Fruit fly (Drosophila melanogaster): ENCODE results near the gene Naa40.

Gene Naa40

DNA sequence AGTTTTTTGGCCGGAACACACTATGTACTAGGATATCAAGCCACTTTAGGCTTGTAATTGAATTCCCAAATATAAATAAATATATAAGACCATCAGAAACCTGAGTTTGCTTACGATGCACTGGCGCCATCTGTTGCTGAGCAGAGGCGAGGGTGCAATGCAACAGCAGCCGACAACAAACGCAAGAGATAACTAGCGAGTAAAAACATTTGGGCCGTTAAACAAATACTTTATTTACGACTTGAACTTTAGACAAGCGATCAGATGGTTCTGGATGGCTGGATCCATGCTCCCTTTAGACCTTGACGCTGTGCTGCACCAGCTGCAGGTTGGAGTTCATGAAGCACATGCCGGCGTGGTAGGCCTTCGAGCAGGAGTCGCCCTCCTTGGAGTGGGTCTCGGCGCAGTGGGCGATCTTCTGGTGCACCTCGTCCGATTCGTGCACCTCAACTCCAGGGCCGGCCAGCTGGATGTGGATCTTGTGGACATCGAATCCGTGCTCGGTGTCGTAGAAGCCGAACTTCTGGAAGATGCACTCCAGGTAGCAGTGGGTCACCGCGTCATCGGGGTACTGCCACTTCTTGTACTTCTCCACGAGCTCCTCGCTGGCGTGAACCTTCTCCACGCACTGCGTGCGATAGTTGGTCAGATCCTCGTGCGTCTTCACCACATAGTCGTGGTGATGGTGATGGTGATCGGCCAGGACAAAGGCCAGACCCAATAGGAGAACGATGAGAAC, 8.5 kb downstream of the Naa40 start (continued):
- TF ChIP-seq repo (GFP tag; optimal IDR thresholded peaks at IDR 0.05), result no peak
- no peak for TF ChIP-seq Aef1 (GFP tag; IDR thresholded peaks at IDR 0.05)
- no peak for TF ChIP-seq usp (GFP tag; optimal IDR thresholded peaks at IDR 0.05)
- no peak for TF ChIP-seq sisA (GFP tag; IDR thresholded peaks at IDR 0.05)
- TF ChIP-seq chif (GFP tag; optimal IDR thresholded peaks at IDR 0.05), result no peak
- 0 out of 2 replicates have a peak, but pooled peaks have one; percentile 20 for TF ChIP-seq gsb (GFP tag; IDR thresholded peaks at IDR 0.05)
- TF ChIP-seq CG4854 (GFP tag; optimal IDR thresholded peaks at IDR 0.05), result no peak
- TF ChIP-seq Xbp1 (GFP tag; optimal IDR thresholded peaks at IDR 0.05), result peak; percentile 17
- no peak for TF ChIP-seq cg (GFP tag; optimal IDR thresholded peaks at IDR 0.05)
- no peak for TF ChIP-seq lmd (GFP tag; IDR thresholded peaks at IDR 0.05)
- TF ChIP-seq tup (GFP tag; optimal IDR thresholded peaks at IDR 0.05), result no peak
- no peak for TF ChIP-seq CG34422 (GFP tag; IDR thresholded peaks at IDR 0.05)
- TF ChIP-seq salm (tag; optimal IDR thresholded peaks at IDR 0.05), result no peak
- TF ChIP-seq CG1529 (GFP tag; optimal IDR thresholded peaks at IDR 0.05), result no peak
- TF ChIP-seq CG4424 (GFP tag; optimal IDR thresholded peaks at IDR 0.05), result no peak
- TF ChIP-seq ab (GFP tag; optimal IDR thresholded peaks at IDR 0.05), result no peak
- no peak for TF ChIP-seq slou (GFP tag; optimal IDR thresholded peaks at IDR 0.05)
- TF ChIP-seq HLH4C (GFP tag; IDR thresholded peaks at IDR 0.05; ENCODE audit: partially characterized antibody), result no peak
- no peak for TF ChIP-seq tap (tag; optimal IDR thresholded peaks at IDR 0.05)
- no peak for TF ChIP-seq CG11398 (GFP tag; optimal IDR thresholded peaks at IDR 0.05)
- no peak for TF ChIP-seq caup (GFP tag; optimal IDR thresholded peaks at IDR 0.05; ENCODE audit: severe bottlenecking)
- no peak for TF ChIP-seq oc (tag; optimal IDR thresholded peaks at IDR 0.05)
- TF ChIP-seq CG8359 (GFP tag; optimal IDR thresholded peaks at IDR 0.05; ENCODE audit: borderline replicate concordance), result peak; percentile 33
- peak; percentile 7; the same call in 1 of the 2 replicates for TF ChIP-seq CG10959 (GFP tag; IDR thresholded peaks at IDR 0.05)
- no peak for TF ChIP-seq Side (GFP tag; optimal IDR thresholded peaks at IDR 0.05)
- no peak for TF ChIP-seq CG17802 (tag; optimal IDR thresholded peaks at IDR 0.05)
- TF ChIP-seq fd102C (GFP tag; optimal IDR thresholded peaks at IDR 0.05), result no peak
- TF ChIP-seq fu2 (GFP tag; optimal IDR thresholded peaks at IDR 0.05), result no peak
- no peak for TF ChIP-seq CG43689 (GFP tag; IDR thresholded peaks at IDR 0.05)
- peak; percentile 89 for TF ChIP-seq CTCF (GFP tag; optimal IDR thresholded peaks at IDR 0.05)
- no peak for TF ChIP-seq run (tag; optimal IDR thresholded peaks at IDR 0.05)
- TF ChIP-seq bbx (GFP tag; IDR thresholded peaks at IDR 0.05; ENCODE audit: partially characterized antibody), result no peak
- no peak for TF ChIP-seq CG30431 (GFP tag; optimal IDR thresholded peaks at IDR 0.05)
- no peak for TF ChIP-seq dimm (GFP tag; IDR thresholded peaks at IDR 0.05)
- TF ChIP-seq trem (tag; optimal IDR thresholded peaks at IDR 0.05), result no peak
- TF ChIP-seq sug (tag; optimal IDR thresholded peaks at IDR 0.05), result no peak
- TF ChIP-seq CG9876 (GFP tag; optimal IDR thresholded peaks at IDR 0.05), result no peak
- TF ChIP-seq nom (GFP tag; optimal IDR thresholded peaks at IDR 0.05), result no peak
- TF ChIP-seq CG14965 (GFP tag; optimal IDR thresholded peaks at IDR 0.05; ENCODE audit: borderline replicate concordance), result peak; percentile 78
- TF ChIP-seq CG11504 (tag; optimal IDR thresholded peaks at IDR 0.05), result peak; percentile 1
- TF ChIP-seq CG18599 (GFP tag; optimal IDR thresholded peaks at IDR 0.05), result no peak
- TF ChIP-seq CG3995 (GFP tag; optimal IDR thresholded peaks at IDR 0.05), result no peak
- TF ChIP-seq CG3281 (GFP tag; optimal IDR thresholded peaks at IDR 0.05), result no peak
- no peak for TF ChIP-seq sima (GFP tag; optimal IDR thresholded peaks at IDR 0.05)
- TF ChIP-seq Opbp (GFP tag; IDR thresholded peaks at IDR 0.05; ENCODE audit: partially characterized antibody), result no peak
- no peak for TF ChIP-seq Six4 (GFP tag; optimal IDR thresholded peaks at IDR 0.05)
- TF ChIP-seq chn (GFP tag; optimal IDR thresholded peaks at IDR 0.05), result no peak
- no peak for TF ChIP-seq Mrtf (GFP tag; IDR thresholded peaks at IDR 0.05)
- TF ChIP-seq eyg (GFP tag; optimal IDR thresholded peaks at IDR 0.05), result no peak
- no peak for TF ChIP-seq sens-2 (GFP tag; IDR thresholded peaks at IDR 0.05)
- TF ChIP-seq CG7372 (GFP tag; IDR thresholded peaks at IDR 0.05), result no peak
